Worm (Caenorhabditis elegans) whole organism, early embryonic: ENCODE data around the gene irk-3.

ENCODE experiments used
- B0310.2 ChIP-seq: sonication (generic microtip); optimal IDR thresholded peaks from 2 replicates; lab custom pipeline; 2016; ENCODE audit warnings: mild to moderate bottlenecking, missing genetic modification characterization, missing compliant biosample characterization
- F13C5.2 ChIP-seq: sonication (generic microtip); optimal IDR thresholded peaks from 2 replicates; lab custom pipeline; 2017; ENCODE audit warnings: mild to moderate bottlenecking, missing genetic modification characterization, inconsistent platforms, missing compliant biosample characterization
- ama-1 ChIP-seq: fragments of 150-350 bp; optimal IDR thresholded peaks from 2 replicates; lab custom pipeline; 2014
- hmg-4 ChIP-seq: fragments of 200-800 bp; sonication (Bioruptor generic); optimal IDR thresholded peaks from 2 replicates; lab custom pipeline; 2018; ENCODE audit warnings: mild to moderate bottlenecking, missing genetic modification characterization, missing compliant biosample characterization
- tbx-37 ChIP-seq: fragments of 200-800 bp; sonication (Bioruptor generic); conservative IDR thresholded peaks from 2 replicates; pipeline ENCODE4 v1.3.6; 2022; ENCODE audit warnings: missing genetic modification reagents, missing genetic modification characterization, missing compliant biosample characterization

DNA sequence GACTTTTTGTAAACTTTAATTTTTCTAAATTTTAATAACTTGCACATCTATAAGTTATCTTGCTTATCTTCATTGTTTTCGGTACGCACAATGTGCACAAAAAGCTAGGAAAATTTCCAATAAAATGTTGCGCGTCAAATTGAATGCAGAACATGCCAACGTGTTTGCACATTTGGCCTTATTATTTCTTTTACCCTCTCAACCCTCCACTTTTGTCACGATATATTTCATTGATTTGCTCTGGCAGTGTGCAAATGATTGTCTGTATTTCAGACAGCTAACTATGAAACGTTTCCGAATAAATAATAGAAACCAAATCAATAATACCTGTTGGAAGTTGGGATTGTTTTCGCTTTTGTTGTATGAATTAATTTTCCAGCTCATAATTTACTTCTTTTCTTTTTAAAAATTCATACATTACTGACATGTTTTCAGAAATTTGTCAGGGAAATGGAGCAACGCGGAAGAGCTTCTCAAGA is 20.5 kb downstream of the irk-3 start, which contains the start of gene wdr-5.2:
- no peak for TF ChIP-seq F13C5.2 (tag; lab: Kevin White, UChicago)
- TF ChIP-seq ama-1 (lab: Kevin White, UChicago): no peak
- no peak for TF ChIP-seq B0310.2 (tag; lab: Kevin White, UChicago)
- TF ChIP-seq hmg-4 (GFP tag; lab: Kevin White, UChicago): no peak
- TF ChIP-seq tbx-37 (GFP tag; lab: Robert Waterston, UW): no peak
